Fruit fly (Drosophila melanogaster): ENCODE measurements around the gene bond.

bond gene

DNA sequence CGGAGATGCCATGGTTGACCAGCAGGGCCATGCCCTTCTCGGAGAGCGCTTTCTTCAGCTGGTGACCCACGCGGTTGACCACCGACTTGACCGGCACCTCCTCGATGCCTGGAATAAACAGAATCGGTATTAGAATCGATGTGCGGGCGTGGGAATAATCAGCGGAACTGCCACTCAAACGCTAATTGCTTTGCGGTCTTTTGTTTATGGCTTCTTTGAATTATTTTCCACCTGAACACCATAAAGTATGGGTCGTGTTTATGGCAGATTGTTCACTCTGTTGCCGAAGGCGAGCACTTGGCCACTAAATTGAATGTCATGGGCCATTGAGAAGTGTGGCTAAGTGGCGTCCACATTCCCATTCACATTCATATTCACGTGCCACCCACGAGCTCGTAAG, 28.4 kb upstream of the bond start:
- no peak for TF ChIP-seq amos (GFP tag; IDR thresholded peaks at IDR 0.05; ENCODE audit: partially characterized antibody)
- TF ChIP-seq CG17612 (GFP tag; IDR thresholded peaks at IDR 0.05) = no peak
- TF ChIP-seq Med (GFP tag) = peak; percentile 68
- no peak for TF ChIP-seq Hr3 (GFP tag; optimal IDR thresholded peaks at IDR 0.05)
- TF ChIP-seq CG10959 (GFP tag; IDR thresholded peaks at IDR 0.05) = no peak
- TF ChIP-seq p53 (GFP tag; optimal IDR thresholded peaks at IDR 0.05) = no peak
- TF ChIP-seq Taf1 (GFP tag; IDR thresholded peaks at IDR 0.05) = no peak
- TF ChIP-seq Hmx (GFP tag; optimal IDR thresholded peaks at IDR 0.05) = no peak
- TF ChIP-seq Sry-δ (GFP tag; optimal IDR thresholded peaks at IDR 0.05) = no peak
- no peak for TF ChIP-seq Usf (GFP tag; optimal IDR thresholded peaks at IDR 0.05)
- TF ChIP-seq lilli (GFP tag; optimal IDR thresholded peaks at IDR 0.05) = no peak
- no peak for TF ChIP-seq Nf-YB (GFP tag; optimal IDR thresholded peaks at IDR 0.05)
- TF ChIP-seq CG6813 (GFP tag; optimal IDR thresholded peaks at IDR 0.05) = no peak
- TF ChIP-seq CG6765 (GFP tag; optimal IDR thresholded peaks at IDR 0.05) = no peak
- peak; percentile 4 for TF ChIP-seq Hey (tag; optimal IDR thresholded peaks at IDR 0.05)
- TF ChIP-seq exex (tag; optimal IDR thresholded peaks at IDR 0.05) = peak; percentile 86
- no peak for TF ChIP-seq Xbp1 (GFP tag; optimal IDR thresholded peaks at IDR 0.05)
- TF ChIP-seq CG11093 (GFP tag; IDR thresholded peaks at IDR 0.05) = no peak
- no peak for TF ChIP-seq CG6654 (GFP tag; optimal IDR thresholded peaks at IDR 0.05)
- no peak for TF ChIP-seq CG5180 (GFP tag; optimal IDR thresholded peaks at IDR 0.05)
- peak; percentile 46 for TF ChIP-seq cwo (GFP tag; optimal IDR thresholded peaks at IDR 0.05)
- 0 out of 2 replicates have a peak, but pooled peaks have one; percentile 7 for TF ChIP-seq Rfx (GFP tag; IDR thresholded peaks at IDR 0.05)
- TF ChIP-seq Trl (optimal IDR thresholded peaks at IDR 0.05) = no peak
- TF ChIP-seq Trl (GFP tag; optimal IDR thresholded peaks at IDR 0.05) = no peak
- TF ChIP-seq pfk (GFP tag; optimal IDR thresholded peaks at IDR 0.05) = no peak
- TF ChIP-seq CG34224 (GFP tag; IDR thresholded peaks at IDR 0.05; ENCODE audit: partially characterized antibody) = no peak
- no peak for TF ChIP-seq CG1024 (GFP tag; IDR thresholded peaks at IDR 0.05)
- TF ChIP-seq CG7786 (GFP tag; optimal IDR thresholded peaks at IDR 0.05) = no peak
- TF ChIP-seq sug (tag; optimal IDR thresholded peaks at IDR 0.05) = peak; percentile 63
- TF ChIP-seq CG3847 (GFP tag; IDR thresholded peaks at IDR 0.05) = no peak
- no peak for TF ChIP-seq zen (tag; optimal IDR thresholded peaks at IDR 0.05)
- no peak for TF ChIP-seq kni (GFP tag; optimal IDR thresholded peaks at IDR 0.05)
- TF ChIP-seq CG12391 (tag; optimal IDR thresholded peaks at IDR 0.05) = no peak
- no peak for TF ChIP-seq Jarid2 (GFP tag; optimal IDR thresholded peaks at IDR 0.05)
- no peak for TF ChIP-seq CG18764 (GFP tag; optimal IDR thresholded peaks at IDR 0.05)
- peak; percentile 7 for TF ChIP-seq CG34376 (GFP tag; optimal IDR thresholded peaks at IDR 0.05)

DNA sequence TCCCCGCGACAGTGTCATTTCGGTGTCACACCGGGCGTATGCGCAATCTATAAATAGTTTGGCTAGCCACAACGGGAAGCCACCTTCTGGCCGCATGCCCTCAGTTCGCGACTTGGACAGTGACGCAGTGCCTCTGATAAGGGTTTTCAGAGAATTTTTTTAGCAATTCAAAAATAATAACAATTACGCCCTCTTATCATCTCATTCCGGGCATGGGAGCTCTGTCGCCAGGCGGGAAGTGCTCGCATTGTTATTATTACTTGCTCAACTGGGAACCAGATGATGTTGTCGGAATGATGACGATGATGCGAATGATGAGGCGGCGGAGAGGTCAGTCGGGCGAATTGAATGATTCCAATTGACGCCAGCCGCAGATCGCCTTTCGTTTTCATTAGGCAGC, 27.6 kb upstream of the bond start:
- TF ChIP-seq CG34376 (GFP tag; optimal IDR thresholded peaks at IDR 0.05) (peak; percentile 80), pita (GFP tag; optimal IDR thresholded peaks at IDR 0.05) (no peak), ERR (GFP tag; optimal IDR thresholded peaks at IDR 0.05) (peak; percentile 27), klu (GFP tag; IDR thresholded peaks at IDR 0.05) (no peak), bcd (GFP tag; optimal IDR thresholded peaks at IDR 0.05) (no peak), bowl (GFP tag; IDR thresholded peaks at IDR 0.05) (no peak), dysf (GFP tag; IDR thresholded peaks at IDR 0.05) (no peak), shn (GFP tag; optimal IDR thresholded peaks at IDR 0.05) (no peak), sug (tag; optimal IDR thresholded peaks at IDR 0.05) (peak; percentile 70), PHDP (tag; optimal IDR thresholded peaks at IDR 0.05) (no peak), CG14965 (GFP tag; optimal IDR thresholded peaks at IDR 0.05; ENCODE audit: borderline replicate concordance) (no peak), Hr51 (GFP tag; optimal IDR thresholded peaks at IDR 0.05) (no peak), CG10267 (tag; optimal IDR thresholded peaks at IDR 0.05) (no peak), Oli (tag; optimal IDR thresholded peaks at IDR 0.05) (no peak), CG7987 (GFP tag; optimal IDR thresholded peaks at IDR 0.05) (no peak), CG11247 (GFP tag; IDR thresholded peaks at IDR 0.05) (no peak), D19A (tag; optimal IDR thresholded peaks at IDR 0.05) (no peak), CG3065 (GFP tag; optimal IDR thresholded peaks at IDR 0.05) (no peak), Fer2 (tag; optimal IDR thresholded peaks at IDR 0.05) (no peak)

Data from whole organism, embryonic.